Worm (Caenorhabditis elegans) whole organism, L3 larva: ENCODE data around the gene W06G6.20.

Experiments
- aly-2 ChIP-seq: fragments of 150-350 bp; optimal IDR thresholded peaks from 2 replicates; lab custom pipeline; 2014; ENCODE audit warnings: missing biosample characterization, missing genetic modification characterization
- ama-1 ChIP-seq: fragments of 150-350 bp; optimal IDR thresholded peaks from 2 replicates; lab custom pipeline; 2018
- ceh-9 ChIP-seq: sonication (generic microtip); optimal IDR thresholded peaks from 2 replicates; lab custom pipeline; 2018; ENCODE audit warnings: missing biosample characterization, missing genetic modification characterization
- fkh-10 ChIP-seq: sonication (generic microtip); optimal IDR thresholded peaks from 2 replicates; lab custom pipeline; 2017; ENCODE audit warnings: missing biosample characterization, missing genetic modification reagents, missing genetic modification characterization
- hmg-11 ChIP-seq: sonication (generic microtip); optimal IDR thresholded peaks from 2 replicates; lab custom pipeline; 2016; ENCODE audit warnings: missing genetic modification characterization, missing compliant biosample characterization
- nhr-11 ChIP-seq: fragments of 150-350 bp; optimal IDR thresholded peaks from 2 replicates; lab custom pipeline; 2014; ENCODE audit warnings: missing biosample characterization, missing genetic modification characterization
- nhr-12 ChIP-seq: fragments of 150-350 bp; optimal IDR thresholded peaks from 2 replicates; lab custom pipeline; 2014; ENCODE audit warnings: missing biosample characterization, missing genetic modification characterization
- nhr-23 ChIP-seq: fragments of 150-350 bp; optimal IDR thresholded peaks from 2 replicates; lab custom pipeline; 2014; ENCODE audit warnings: missing biosample characterization, missing genetic modification reagents, missing genetic modification characterization
- nhr-76 ChIP-seq: fragments of 150-350 bp; sonication (generic microtip); optimal IDR thresholded peaks from 5 replicates; lab custom pipeline; 2014; ENCODE audit warnings: missing biosample characterization, missing genetic modification characterization
- pqm-1 ChIP-seq: fragments of 150-350 bp; optimal IDR thresholded peaks from 2 replicates; lab custom pipeline; 2017; ENCODE audit warnings: missing biosample characterization, missing genetic modification characterization, inconsistent platforms
- unc-39 ChIP-seq: sonication (generic microtip); optimal IDR thresholded peaks from 4 replicates; lab custom pipeline; 2017; ENCODE audit warnings: missing biosample characterization, missing genetic modification characterization
- unc-62 ChIP-seq: fragments of 150-350 bp; sonication (generic microtip); optimal IDR thresholded peaks from 4 replicates; lab custom pipeline; 2014; ENCODE audit warnings: missing biosample characterization, missing genetic modification reagents, missing genetic modification characterization
- ztf-11 ChIP-seq: fragments of 150-350 bp; optimal IDR thresholded peaks from 2 replicates; lab custom pipeline; 2014; ENCODE audit warnings: missing biosample characterization, missing genetic modification characterization

- TF ChIP-seq aly-2 (tag; lab: Kevin White, UChicago) (no peak), pqm-1 (no peak), hmg-11 (tag; lab: Kevin White, UChicago) (no peak), fkh-10 (GFP tag; lab: Kevin White, UChicago) (no peak), ceh-9 (tag; lab: Kevin White, UChicago) (no peak), ztf-11 (tag; lab: Kevin White, UChicago) (no peak), ama-1 (lab: Kevin White, UChicago) (no peak), nhr-76 (tag; lab: Kevin White, UChicago) (no peak), nhr-12 (tag; lab: Kevin White, UChicago) (no peak), nhr-23 (tag; lab: Kevin White, UChicago) (no peak), nhr-11 (tag; lab: Kevin White, UChicago) (no peak), unc-39 (tag; lab: Kevin White, UChicago) (no peak), unc-62 (GFP tag; lab: Kevin White, UChicago) (no peak)
Measured at ce11 chrV:16682886-16683285, 34.7 kb upstream of the W06G6.20 start, which contains the start of gene srw-36.
